Fruit fly (Drosophila melanogaster) S2 (cell line): Measurements from ENCODE around the gene CG32811.

Source experiments
- CG8478 ChIP-seq: fragments of >200 bp; optimal IDR thresholded peaks from 2 replicates; lab custom pipeline; 2018
- CTCF ChIP-seq, 2 experiments: fragments of >200 bp; optimal IDR thresholded peaks; 2 replicates each; lab custom pipeline; 2018

DNA sequence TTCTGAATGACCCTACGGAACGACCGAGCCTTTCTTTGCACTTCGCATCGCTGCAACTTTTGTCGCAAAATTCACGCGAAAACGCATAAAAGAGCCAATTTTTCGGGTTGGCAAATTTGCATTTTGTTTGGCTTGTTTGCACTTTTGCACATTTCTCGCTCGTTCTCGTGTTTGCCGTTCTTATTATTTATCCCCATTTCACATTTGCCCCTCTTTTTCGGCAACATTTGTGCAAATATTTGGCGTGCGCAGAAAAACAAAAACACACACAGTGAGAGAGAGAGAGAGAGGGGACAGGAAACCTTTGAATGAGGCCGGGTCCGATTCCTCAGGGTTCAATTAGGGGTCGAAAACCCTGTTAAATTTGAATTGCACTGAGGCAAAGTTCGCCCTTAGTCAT lies 48.6 kb downstream of the CG32811 start:
- TF ChIP-seq CG8478 (lab: Kevin White, UChicago): no peak
- no peak for TF ChIP-seq CTCF (optimal IDR thresholded peaks at IDR 0.05; lab: Kevin White, UChicago)
